Fruit fly (Drosophila melanogaster): ENCODE measurements around the gene CG43061.
A peak's percentile ranks its signal among the peaks of the same experiment; 100 is the strongest.

Gene CG43061

dm6 chr3R:8030151-8030899 lies 19.1 kb upstream of the CG43061 start, which contains the start of the genes CG10903 and CG2747 (continued):
- TF ChIP-seq B-H2 (GFP tag; optimal IDR thresholded peaks at IDR 0.05) (peak; percentile 5), CG12659 (GFP tag; optimal IDR thresholded peaks at IDR 0.05) (peak; percentile 56), mld (GFP tag; IDR thresholded peaks at IDR 0.05; ENCODE audit: partially characterized antibody) (no peak; the same call in 2 of the 3 replicates), CG5180 (GFP tag; optimal IDR thresholded peaks at IDR 0.05) (no peak), Dp (GFP tag; optimal IDR thresholded peaks at IDR 0.05) (peak; percentile 0), C15 (GFP tag; IDR thresholded peaks at IDR 0.05) (no peak), CG31365 (tag; optimal IDR thresholded peaks at IDR 0.05) (no peak), tup (GFP tag; optimal IDR thresholded peaks at IDR 0.05) (no peak), CG14441 (GFP tag; IDR thresholded peaks at IDR 0.05) (no peak), fd96Cb (tag; optimal IDR thresholded peaks at IDR 0.05) (no peak), odd (GFP tag; optimal IDR thresholded peaks at IDR 0.05) (no peak), nom (GFP tag; optimal IDR thresholded peaks at IDR 0.05) (no peak), wdn (GFP tag; IDR thresholded peaks at IDR 0.05) (no peak), dpn (GFP tag; optimal IDR thresholded peaks at IDR 0.05) (peak in 1 of 2 experiments; percentile 10), CG2889 (GFP tag; IDR thresholded peaks at IDR 0.05) (no peak), scrt (GFP tag; optimal IDR thresholded peaks at IDR 0.05) (peak; percentile 81), CG18764 (GFP tag; optimal IDR thresholded peaks at IDR 0.05) (no peak), CG1529 (GFP tag; optimal IDR thresholded peaks at IDR 0.05) (no peak), Lpt (GFP tag; optimal IDR thresholded peaks at IDR 0.05) (no peak), dm (GFP tag; optimal IDR thresholded peaks at IDR 0.05) (peak; percentile 89), lmd (GFP tag; IDR thresholded peaks at IDR 0.05) (no peak), zen (tag; optimal IDR thresholded peaks at IDR 0.05) (no peak), aop (GFP tag; IDR thresholded peaks at IDR 0.05) (no peak), Gug (GFP tag; IDR thresholded peaks at IDR 0.05) (no peak), Oaz (GFP tag; IDR thresholded peaks at IDR 0.05) (no peak), CG12219 (GFP tag; optimal IDR thresholded peaks at IDR 0.05) (no peak), CG3065 (GFP tag; optimal IDR thresholded peaks at IDR 0.05) (no peak), CG12104 (GFP tag; optimal IDR thresholded peaks at IDR 0.05) (no peak), danr (GFP tag; IDR thresholded peaks at IDR 0.05) (no peak), gce (GFP tag; IDR thresholded peaks at IDR 0.05) (no peak), CG9932 (GFP tag; IDR thresholded peaks at IDR 0.05) (no peak), CG3281 (GFP tag; optimal IDR thresholded peaks at IDR 0.05) (no peak), exex (tag; optimal IDR thresholded peaks at IDR 0.05) (peak; percentile 39), Stat92E (GFP tag; optimal IDR thresholded peaks at IDR 0.05) (peak in 1 of 3 experiments; percentile 10), slbo (GFP tag; IDR thresholded peaks at IDR 0.05) (no peak), CG1647 (GFP tag; optimal IDR thresholded peaks at IDR 0.05) (no peak), CG6254 (GFP tag; optimal IDR thresholded peaks at IDR 0.05) (no peak), CG30020 (tag; optimal IDR thresholded peaks at IDR 0.05) (no peak), ato (GFP tag; IDR thresholded peaks at IDR 0.05; ENCODE audit: partially characterized antibody) (peak; percentile 46; the same call in 1 of the 2 replicates), CG4282 (GFP tag; optimal IDR thresholded peaks at IDR 0.05) (no peak), Vsx1 (GFP tag; optimal IDR thresholded peaks at IDR 0.05) (peak; percentile 77), ap (GFP tag; IDR thresholded peaks at IDR 0.05) (no peak), ranshi (GFP tag; IDR thresholded peaks at IDR 0.05) (no peak), NFAT (GFP tag; IDR thresholded peaks at IDR 0.05) (no peak), MTF-1 (GFP tag; optimal IDR thresholded peaks at IDR 0.05; ENCODE audit: borderline replicate concordance) (no peak), CG9609 (GFP tag; optimal IDR thresholded peaks at IDR 0.05) (no peak), Max (GFP tag; optimal IDR thresholded peaks at IDR 0.05) (peak; percentile 63), CG34422 (GFP tag; IDR thresholded peaks at IDR 0.05) (peak; percentile 25; the same call in 1 of the 3 replicates), wek (GFP tag; optimal IDR thresholded peaks at IDR 0.05) (no peak), Fer3 (tag; optimal IDR thresholded peaks at IDR 0.05) (no peak)

Data from whole organism, embryonic.